Worm (Caenorhabditis elegans) whole organism, young adult: ENCODE measurements around the gene mics-1.

Experiments
- ama-1 ChIP-seq, 3 experiments: fragments of 150-350 bp in 1 of 3; sonication (generic microtip) in 2 of 3; optimal IDR thresholded peaks; 2 replicates each; lab custom pipeline; 2014 to 2018; ENCODE audit warnings: missing biosample characterization in 2 of 3, missing genetic modification characterization in 2 of 3, missing genetic modification reagents in 2 of 3
- ekl-4 ChIP-seq: fragments of 200-800 bp; sonication (Bioruptor generic); IDR thresholded peaks from 2 replicates; pipeline ENCODE4 v1.3.6; 2022; ENCODE audit warnings: missing genetic modification reagents, missing genetic modification characterization, missing compliant biosample characterization
- snpc-1.3 ChIP-seq: sonication (generic microtip); optimal IDR thresholded peaks from 2 replicates; lab custom pipeline; 2017; ENCODE audit warnings: missing genetic modification characterization, mild to moderate bottlenecking, missing compliant biosample characterization, antibody characterized with exemption, moderate library complexity, missing genotype, missing genetic modification reagents; ENCODE audit not compliant: insufficient read depth
- tbp1 ChIP-seq: fragments of 200-800 bp; sonication (Bioruptor generic); optimal IDR thresholded peaks from 2 replicates; lab custom pipeline; 2018; ENCODE audit warnings: mild to moderate bottlenecking, missing genetic modification characterization, missing compliant biosample characterization
- unc-62 ChIP-seq: fragments of 150-350 bp; optimal IDR thresholded peaks from 2 replicates; lab custom pipeline; 2014; ENCODE audit warnings: missing biosample characterization, missing genetic modification reagents, missing genetic modification characterization

ce11 chrV:10615496-10615895 is 37.4 kb upstream of the mics-1 start, which contains the start of gene H09F14.1:
- TF ChIP-seq unc-62 (no peak), ekl-4 (no peak), tbp1 (GFP tag; lab: Kevin White, UChicago) (no peak), ama-1 (optimal IDR thresholded peaks at IDR 0.05; lab: Kevin White, UChicago) (no peak), ama-1 (GFP tag; optimal IDR thresholded peaks at IDR 0.05; lab: Kevin White, UChicago) (no peak), snpc-1.3 (tag; lab: Kevin White, UChicago) (no peak)
